Fruit fly (Drosophila melanogaster): ENCODE results near the gene MED11.

MED11 gene

dm6 chr3L:18768788-18769707 is 23.4 kb downstream of the MED11 start (continued):
- peak in 1 of 2 experiments; percentile 48 for TF ChIP-seq Hr78 (GFP tag; optimal IDR thresholded peaks at IDR 0.05)
- peak; percentile 36 for TF ChIP-seq CG12071 (GFP tag; optimal IDR thresholded peaks at IDR 0.05)
- TF ChIP-seq CG7987 (GFP tag; optimal IDR thresholded peaks at IDR 0.05): no peak
- TF ChIP-seq CG16779 (GFP tag; IDR thresholded peaks at IDR 0.05): no peak
- peak; percentile 53 for TF ChIP-seq tx (GFP tag; optimal IDR thresholded peaks at IDR 0.05)
- peak; percentile 77 for TF ChIP-seq sob (GFP tag; IDR thresholded peaks at IDR 0.05)
- TF ChIP-seq CG8388 (GFP tag; optimal IDR thresholded peaks at IDR 0.05): peak; percentile 58
- TF ChIP-seq bab2 (GFP tag; optimal IDR thresholded peaks at IDR 0.05): peak; percentile 61
- TF ChIP-seq E2f1 (GFP tag; IDR thresholded peaks at IDR 0.05): peak; percentile 65
- no peak for TF ChIP-seq p53 (GFP tag; optimal IDR thresholded peaks at IDR 0.05)
- TF ChIP-seq CG13296 (GFP tag; optimal IDR thresholded peaks at IDR 0.05): peak; percentile 81
- TF ChIP-seq CG3407 (GFP tag; optimal IDR thresholded peaks at IDR 0.05): peak; percentile 38
- TF ChIP-seq crc (GFP tag; optimal IDR thresholded peaks at IDR 0.05): peak; percentile 12
- TF ChIP-seq CG10321 (GFP tag; IDR thresholded peaks at IDR 0.05): peak; percentile 18; the same call in 1 of the 2 replicates
- TF ChIP-seq Atf3 (GFP tag; optimal IDR thresholded peaks at IDR 0.05): peak; percentile 15
- TF ChIP-seq Hmr (GFP tag; optimal IDR thresholded peaks at IDR 0.05): peak; percentile 75
- TF ChIP-seq CoRest (tag; optimal IDR thresholded peaks at IDR 0.05): peak; percentile 81
- TF ChIP-seq tgo (GFP tag; IDR thresholded peaks at IDR 0.05): peak; percentile 86
- peak; percentile 54 for TF ChIP-seq E2f2 (GFP tag; IDR thresholded peaks at IDR 0.05)
- TF ChIP-seq CG2120 (GFP tag; optimal IDR thresholded peaks at IDR 0.05): peak; percentile 66
- TF ChIP-seq CG11247 (GFP tag; IDR thresholded peaks at IDR 0.05): peak; percentile 52
- TF ChIP-seq cato (GFP tag; optimal IDR thresholded peaks at IDR 0.05; ENCODE audit: borderline replicate concordance): peak; percentile 37
- TF ChIP-seq Sox102F (GFP tag; optimal IDR thresholded peaks at IDR 0.05): peak; percentile 86
- TF ChIP-seq so (GFP tag; IDR thresholded peaks at IDR 0.05): peak; percentile 69; the same call in 1 of the 3 replicates
- TF ChIP-seq z (GFP tag; IDR thresholded peaks at IDR 0.05): 0 out of 3 replicates have a peak, but pooled peaks have one; percentile 5
- TF ChIP-seq CG1792 (GFP tag; optimal IDR thresholded peaks at IDR 0.05): no peak
- TF ChIP-seq ash1 (GFP tag; optimal IDR thresholded peaks at IDR 0.05): no peak
- TF ChIP-seq gfzf (GFP tag; optimal IDR thresholded peaks at IDR 0.05): no peak
- TF ChIP-seq hb (GFP tag; IDR thresholded peaks at IDR 0.05; ENCODE audit: partially characterized antibody): no peak
- TF ChIP-seq CG18599 (GFP tag; optimal IDR thresholded peaks at IDR 0.05): peak; percentile 62
- peak; percentile 42 for TF ChIP-seq CG11723 (GFP tag; optimal IDR thresholded peaks at IDR 0.05)
- TF ChIP-seq Hmx (GFP tag; optimal IDR thresholded peaks at IDR 0.05): no peak
- TF ChIP-seq chm (GFP tag; IDR thresholded peaks at IDR 0.05): no peak
- TF ChIP-seq mld (GFP tag; IDR thresholded peaks at IDR 0.05; ENCODE audit: partially characterized antibody): no peak
- TF ChIP-seq D19B (GFP tag; optimal IDR thresholded peaks at IDR 0.05): peak; percentile 27
- TF ChIP-seq CG12744 (GFP tag; optimal IDR thresholded peaks at IDR 0.05): no peak
- TF ChIP-seq fd102C (GFP tag; optimal IDR thresholded peaks at IDR 0.05): no peak
- peak; percentile 33 for TF ChIP-seq CG15696 (tag; optimal IDR thresholded peaks at IDR 0.05)
- peak; percentile 25 for TF ChIP-seq Oaz (GFP tag; IDR thresholded peaks at IDR 0.05)
- no peak for TF ChIP-seq Hr39 (optimal IDR thresholded peaks at IDR 0.05)
- TF ChIP-seq gcm (GFP tag; optimal IDR thresholded peaks at IDR 0.05): peak; percentile 46
- TF ChIP-seq NFAT (GFP tag; IDR thresholded peaks at IDR 0.05): peak; percentile 8; the same call in 1 of the 2 replicates
- TF ChIP-seq CG5180 (GFP tag; optimal IDR thresholded peaks at IDR 0.05): peak; percentile 74
- TF ChIP-seq salm (tag; optimal IDR thresholded peaks at IDR 0.05): peak; percentile 57
- no peak for TF ChIP-seq pfk (GFP tag; optimal IDR thresholded peaks at IDR 0.05)
- TF ChIP-seq CG6689 (GFP tag; IDR thresholded peaks at IDR 0.05): peak; percentile 82
- no peak for TF ChIP-seq CG13123 (GFP tag; optimal IDR thresholded peaks at IDR 0.05)
- TF ChIP-seq Nf-YB (GFP tag; optimal IDR thresholded peaks at IDR 0.05): peak; percentile 48
